Worm (Caenorhabditis elegans): Measurements from ENCODE around the gene plrg-1.

Gene plrg-1

DNA sequence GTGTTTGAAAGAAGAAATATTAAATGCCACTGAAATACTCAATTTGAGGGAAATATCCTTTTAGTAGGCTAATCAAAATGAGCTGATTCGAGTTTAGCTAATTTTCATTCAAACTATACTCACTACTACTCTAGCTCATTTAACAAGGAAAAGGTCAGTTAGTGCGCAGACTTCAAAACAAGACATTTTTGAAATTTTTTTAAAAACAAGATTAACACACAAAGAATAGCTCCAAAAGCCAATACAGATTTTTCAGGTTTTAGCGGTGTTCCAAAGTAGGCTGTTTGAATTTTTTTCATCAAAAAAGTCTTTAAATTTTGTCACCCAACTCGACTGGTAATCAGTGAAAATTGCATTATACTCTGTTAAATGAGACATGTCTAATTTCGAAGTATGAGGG is 46.9 kb downstream of the plrg-1 start:
- no peak for TF ChIP-seq unc-62 (GFP tag; optimal IDR thresholded peaks at IDR 0.05)

DNA sequence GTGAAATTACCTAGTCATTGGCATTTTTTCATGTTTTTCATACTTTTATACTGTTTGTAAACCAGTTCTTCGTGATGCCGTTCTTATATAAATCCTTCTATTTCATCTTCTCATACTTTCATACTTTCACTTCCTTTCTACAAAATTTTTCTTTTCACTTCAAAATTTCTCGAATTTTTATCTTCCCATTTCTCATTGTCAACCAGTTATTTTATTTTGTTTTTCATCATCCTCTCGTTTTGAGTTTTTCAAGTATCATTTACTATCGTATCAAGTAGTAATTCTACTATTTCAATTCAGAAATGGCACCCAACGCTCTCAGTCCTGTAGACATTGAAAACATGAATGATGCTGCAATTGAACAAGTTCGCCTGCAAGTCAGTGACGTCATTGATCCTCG is 49.1 kb downstream of the plrg-1 start, which contains the start of gene F28H7.8:
F28H7.8 (plus strand) TSS at position 301 of the 400 bp plus-strand sequence.
- no peak for TF ChIP-seq unc-62 (GFP tag; optimal IDR thresholded peaks at IDR 0.05)

DNA sequence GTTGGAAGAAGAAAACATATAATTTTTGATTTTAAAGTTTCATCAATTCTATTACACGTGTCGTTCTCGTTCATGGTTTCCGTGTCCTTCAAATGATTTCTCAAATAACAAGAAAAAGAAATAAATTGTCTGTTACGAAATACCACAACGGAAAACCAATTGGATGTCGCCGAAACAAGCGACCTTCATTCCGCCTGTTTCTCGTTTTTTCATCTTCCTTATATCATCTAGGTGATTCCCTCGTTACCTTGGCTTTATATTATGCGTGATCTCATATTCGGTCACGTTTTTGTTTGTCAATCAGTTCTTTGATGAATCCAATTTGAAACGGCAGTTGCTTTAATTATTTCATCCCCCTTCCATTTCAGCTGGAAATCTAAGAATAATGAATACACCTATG is 50.6 kb downstream of the plrg-1 start:
- no peak for TF ChIP-seq unc-62 (GFP tag; optimal IDR thresholded peaks at IDR 0.05)

DNA sequence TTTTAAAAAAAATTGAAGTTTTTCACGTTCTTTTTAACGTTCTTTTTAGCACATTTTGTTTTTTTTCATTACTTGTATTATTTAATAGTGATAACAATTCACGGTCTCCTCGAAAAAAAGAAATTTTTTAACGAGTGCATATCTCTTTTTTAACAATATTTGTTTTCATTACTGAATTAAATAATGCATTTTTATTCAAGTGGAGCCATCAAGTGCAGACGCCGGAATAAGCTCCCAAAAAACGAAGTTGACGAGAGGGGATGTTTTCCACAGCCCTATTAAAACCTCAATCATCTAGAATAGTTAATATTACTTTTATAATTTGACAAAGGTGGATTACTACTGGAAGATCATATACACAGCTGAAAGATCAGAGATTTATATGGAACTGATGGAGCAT is 51.0 kb downstream of the plrg-1 start, which contains the start of gene irld-6:
irld-6 (minus strand) TSS at position 101 of the 400 bp plus-strand sequence.
- TF ChIP-seq unc-62 (GFP tag; optimal IDR thresholded peaks at IDR 0.05), result no peak

All from whole organism, dauer.